Worm (Caenorhabditis elegans) whole organism, L1 larva: ENCODE data around the gene F26D2.3.
A peak's percentile ranks its signal among the peaks of the same experiment; 100 is the strongest.

Experiments
- C04F5.9 ChIP-seq: sonication (generic microtip); optimal IDR thresholded peaks from 2 replicates; lab custom pipeline; 2016; ENCODE audit warnings: missing genetic modification characterization, missing compliant biosample characterization
- C16A3.4 ChIP-seq: fragments of 150-350 bp; optimal IDR thresholded peaks from 2 replicates; lab custom pipeline; 2014; ENCODE audit warnings: missing biosample characterization, missing genetic modification characterization
- aly-2 ChIP-seq: fragments of 150-350 bp; optimal IDR thresholded peaks from 2 replicates; lab custom pipeline; 2014; ENCODE audit warnings: missing biosample characterization, missing genetic modification characterization
- ama-1 ChIP-seq: fragments of 150-350 bp; optimal IDR thresholded peaks from 2 replicates; lab custom pipeline; 2014
- blmp-1 ChIP-seq: fragments of 150-350 bp; optimal IDR thresholded peaks from 2 replicates; lab custom pipeline; 2014; ENCODE audit warnings: missing biosample characterization, missing genetic modification characterization
- ceh-63 ChIP-seq: fragments of 200-800 bp; sonication (Bioruptor generic); optimal IDR thresholded peaks from 2 replicates; lab custom pipeline; 2018; ENCODE audit warnings: mild to moderate bottlenecking, missing genetic modification characterization, missing compliant biosample characterization
- ceh-88 ChIP-seq: fragments of 200-800 bp; sonication (Bioruptor generic); IDR thresholded peaks from 2 replicates; pipeline ENCODE4 v1.3.6; 2022; ENCODE audit warnings: missing genetic modification characterization, missing compliant biosample characterization
- efl-1 ChIP-seq, 4 experiments: fragments of 150-350 bp; optimal IDR thresholded peaks in 3 of 4; peaks in 1 of 4; 1 replicate in 1 of 4; 2 replicates in 3 of 4; lab custom pipeline; 2014; ENCODE audit warnings: missing biosample characterization in 2 of 4, missing genetic modification characterization in 2 of 4, missing genetic modification reagents in 2 of 4
- efl-3 ChIP-seq: fragments of 200-800 bp; sonication (Bioruptor generic); optimal IDR thresholded peaks from 2 replicates; lab custom pipeline; 2018; ENCODE audit warnings: mild to moderate bottlenecking, missing genetic modification characterization, missing compliant biosample characterization
- elt-2 ChIP-seq: sonication (generic microtip); optimal IDR thresholded peaks from 2 replicates; lab custom pipeline; 2016; ENCODE audit warnings: missing genetic modification characterization, mild to moderate bottlenecking, inconsistent platforms, missing compliant biosample characterization, missing genetic modification reagents
- elt-3 ChIP-seq, 6 experiments: fragments of 150-350 bp in 1 of 6; sonication (generic microtip); optimal IDR thresholded peaks; 2 replicates each; lab custom pipeline; 2017 to 2018; ENCODE audit warnings: missing biosample characterization in 6 of 6, missing genetic modification characterization in 6 of 6, inconsistent platforms in 1 of 6
- fkh-10 ChIP-seq: sonication (generic microtip); optimal IDR thresholded peaks from 2 replicates; lab custom pipeline; 2017; ENCODE audit warnings: missing biosample characterization, missing genetic modification reagents, missing genetic modification characterization
- irx-1 ChIP-seq: sonication (generic microtip); optimal IDR thresholded peaks from 2 replicates; lab custom pipeline; 2016; ENCODE audit warnings: missing genetic modification characterization, missing compliant biosample characterization
- isw-1 ChIP-seq: fragments of 200-800 bp; sonication (Bioruptor generic); IDR thresholded peaks from 2 replicates; pipeline ENCODE4 v1.3.6; 2022; ENCODE audit warnings: missing genetic modification characterization, missing compliant biosample characterization
- jun-1 ChIP-seq: fragments of 150-350 bp; optimal IDR thresholded peaks from 2 replicates; lab custom pipeline; 2014; ENCODE audit warnings: missing biosample characterization, missing genetic modification reagents, missing genetic modification characterization
- lin-35 ChIP-seq, 2 experiments: fragments of 150-350 bp; optimal IDR thresholded peaks; 2 replicates each; lab custom pipeline; 2014; ENCODE audit warnings: missing biosample characterization in 2 of 2, missing genetic modification characterization in 2 of 2, missing genetic modification reagents in 2 of 2
- lin-39 ChIP-seq: fragments of 150-350 bp; optimal IDR thresholded peaks from 2 replicates; lab custom pipeline; 2014; ENCODE audit warnings: missing biosample characterization, missing genetic modification reagents, missing genetic modification characterization
- lir-3 ChIP-seq: sonication (generic microtip); optimal IDR thresholded peaks from 2 replicates; lab custom pipeline; 2016; ENCODE audit warnings: mild to moderate bottlenecking, missing genetic modification characterization, moderate library complexity, missing compliant biosample characterization; ENCODE audit not compliant: poor library complexity
- mab-9 ChIP-seq: fragments of 200-800 bp; sonication (Bioruptor generic); IDR thresholded peaks from 2 replicates; pipeline ENCODE4 v1.3.6; 2022; ENCODE audit warnings: missing genetic modification reagents, missing genetic modification characterization, missing compliant biosample characterization
- nhr-12 ChIP-seq: sonication (generic microtip); optimal IDR thresholded peaks from 2 replicates; lab custom pipeline; 2017; ENCODE audit warnings: missing biosample characterization, missing genetic modification characterization
- nhr-19 ChIP-seq: fragments of 200-800 bp; sonication (Bioruptor generic); conservative IDR thresholded peaks from 2 replicates; pipeline ENCODE4 v1.3.6; 2022; ENCODE audit warnings: missing genetic modification characterization, missing compliant biosample characterization
- nhr-20 ChIP-seq: sonication (generic microtip); optimal IDR thresholded peaks from 2 replicates; lab custom pipeline; 2016; ENCODE audit warnings: mild to moderate bottlenecking, missing genetic modification characterization, missing compliant biosample characterization
- nhr-237 ChIP-seq: fragments of 150-350 bp; optimal IDR thresholded peaks from 2 replicates; lab custom pipeline; 2014; ENCODE audit warnings: missing biosample characterization, missing genetic modification characterization
- nhr-28 ChIP-seq: fragments of 150-350 bp; optimal IDR thresholded peaks from 2 replicates; lab custom pipeline; 2014; ENCODE audit warnings: missing biosample characterization, missing genetic modification characterization
- nhr-47 ChIP-seq: sonication (generic microtip); optimal IDR thresholded peaks from 2 replicates; lab custom pipeline; 2016; ENCODE audit warnings: mild to moderate bottlenecking, missing genetic modification characterization, moderate library complexity, missing compliant biosample characterization
- nhr-71 ChIP-seq: sonication (generic microtip); optimal IDR thresholded peaks from 2 replicates; lab custom pipeline; 2016; ENCODE audit warnings: mild to moderate bottlenecking, missing genetic modification characterization, moderate library complexity, missing compliant biosample characterization
- nhr-85 ChIP-seq: sonication (generic microtip); peaks from one replicate; lab custom pipeline; 2016; ENCODE audit warnings: missing genetic modification characterization, inconsistent platforms, missing compliant biosample characterization
- pax-3 ChIP-seq: fragments of 200-800 bp; sonication (Bioruptor generic); optimal IDR thresholded peaks from 2 replicates; lab custom pipeline; 2018; ENCODE audit warnings: mild to moderate bottlenecking, missing genetic modification characterization, moderate library complexity, missing compliant biosample characterization
- pqm-1 ChIP-seq: sonication (generic microtip); optimal IDR thresholded peaks from 3 replicates; lab custom pipeline; 2017; ENCODE audit warnings: missing biosample characterization, missing genetic modification characterization
- sox-4 ChIP-seq: sonication (generic microtip); optimal IDR thresholded peaks from 2 replicates; lab custom pipeline; 2016; ENCODE audit warnings: missing genetic modification characterization, missing compliant biosample characterization
- sptf-1 ChIP-seq: fragments of 150-350 bp; optimal IDR thresholded peaks from 2 replicates; lab custom pipeline; 2014; ENCODE audit warnings: missing biosample characterization, missing genetic modification characterization
- sup-37 ChIP-seq: fragments of 200-800 bp; sonication (Bioruptor generic); optimal IDR thresholded peaks from 2 replicates; lab custom pipeline; 2018; ENCODE audit warnings: mild to moderate bottlenecking, missing genetic modification characterization, missing compliant biosample characterization
- swsn-7 ChIP-seq: sonication (generic microtip); optimal IDR thresholded peaks from 2 replicates; lab custom pipeline; 2016; ENCODE audit warnings: missing genetic modification characterization, missing compliant biosample characterization
- tlp-1 ChIP-seq: fragments of 150-350 bp; optimal IDR thresholded peaks from 2 replicates; lab custom pipeline; 2014; ENCODE audit warnings: missing biosample characterization, missing genetic modification characterization
- unc-30 ChIP-seq: sonication (generic microtip); optimal IDR thresholded peaks from 2 replicates; lab custom pipeline; 2017; ENCODE audit warnings: missing biosample characterization, missing genetic modification characterization
- unc-98 ChIP-seq: fragments of 200-800 bp; sonication (Bioruptor generic); IDR thresholded peaks from 2 replicates; pipeline ENCODE4 v1.3.6; 2022; ENCODE audit warnings: missing genetic modification characterization, missing compliant biosample characterization
- xbp-1 ChIP-seq: sonication (generic microtip); optimal IDR thresholded peaks from 2 replicates; lab custom pipeline; 2016; ENCODE audit warnings: missing genetic modification characterization, missing compliant biosample characterization
- zag-1 ChIP-seq: fragments of 150-350 bp; optimal IDR thresholded peaks from 2 replicates; lab custom pipeline; 2014; ENCODE audit warnings: missing biosample characterization, missing genetic modification characterization
- zip-4 ChIP-seq: fragments of 200-800 bp; sonication (Bioruptor generic); optimal IDR thresholded peaks from 2 replicates; lab custom pipeline; 2018; ENCODE audit warnings: mild to moderate bottlenecking, missing genetic modification characterization, moderate library complexity, missing compliant biosample characterization

Gene F26D2.3

DNA sequence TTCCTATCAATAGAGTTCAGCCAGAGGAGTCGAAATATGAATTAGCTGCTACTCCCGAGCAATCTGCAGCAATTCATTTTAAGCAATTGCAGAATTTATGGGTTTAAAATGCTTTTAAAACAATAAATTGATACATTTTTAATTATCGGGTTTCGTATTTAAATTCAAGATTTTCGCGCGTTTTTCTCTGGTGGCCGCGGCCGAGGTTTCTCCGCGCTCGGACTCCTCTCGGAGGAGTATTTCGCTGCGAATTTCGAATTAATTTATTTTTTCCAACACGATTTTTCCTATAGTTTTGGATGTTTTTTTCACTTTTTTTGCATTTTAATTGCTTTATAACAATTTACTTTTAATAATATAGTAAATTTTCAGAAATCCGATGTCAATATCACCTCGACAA is 6.2 kb upstream of the F26D2.3 start, which contains the start of gene F13A7.14 (continued):
- peak; percentile 96 for TF ChIP-seq irx-1 (tag; lab: Kevin White, UChicago)
- TF ChIP-seq nhr-85 (tag; lab: Kevin White, UChicago): peak; percentile 95
- no peak for TF ChIP-seq nhr-28 (tag; lab: Kevin White, UChicago)
- peak; percentile 46 for TF ChIP-seq blmp-1 (tag; lab: Kevin White, UChicago)
- TF ChIP-seq, all 84 proteins: peak for 60

DNA sequence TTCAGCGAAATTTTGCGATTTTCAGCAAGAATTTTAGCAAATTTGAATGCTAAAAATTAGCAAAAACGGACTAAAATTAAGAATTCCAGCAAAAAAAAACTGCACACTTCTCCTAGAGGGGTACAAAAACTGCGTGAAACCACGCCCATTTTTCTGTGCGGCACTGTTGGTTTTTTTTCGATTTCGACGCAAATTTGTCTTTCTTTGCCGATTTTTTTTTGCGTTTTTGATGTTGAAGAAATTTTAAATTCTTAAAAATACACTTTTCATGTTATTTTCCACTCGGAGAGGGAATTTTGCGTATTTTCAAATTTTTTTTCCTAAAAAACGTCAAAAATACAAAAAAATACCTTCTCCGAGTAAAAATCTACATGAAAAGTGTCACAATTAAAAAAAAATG is 3.8 kb upstream of the F26D2.3 start, which contains the start of gene syp-1:
TSS of gene syp-1 (plus strand) at position 301 of the 400 bp plus-strand sequence.
- TF ChIP-seq isw-1 (no peak), ceh-88 (no peak), blmp-1 (tag; lab: Kevin White, UChicago) (no peak), efl-1 (optimal IDR thresholded peaks at IDR 0.05; lab: Kevin White, UChicago) (no peak), efl-1 (GFP tag; optimal IDR thresholded peaks at IDR 0.05 in 1 of 2; lab: Kevin White, UChicago) (no peak), lin-39 (tag; lab: Kevin White, UChicago) (no peak), aly-2 (tag; lab: Kevin White, UChicago) (no peak), sox-4 (no peak), sup-37 (GFP tag; lab: Kevin White, UChicago) (no peak), nhr-12 (no peak), nhr-47 (tag; lab: Kevin White, UChicago) (no peak), unc-30 (tag; lab: Kevin White, UChicago) (no peak), unc-98 (GFP tag; lab: Robert Waterston, UW) (no peak), elt-2 (tag; lab: Kevin White, UChicago) (no peak), zip-4 (GFP tag; lab: Kevin White, UChicago) (no peak), tlp-1 (tag; lab: Kevin White, UChicago) (no peak), C04F5.9 (tag; lab: Kevin White, UChicago) (no peak), fkh-10 (GFP tag; lab: Kevin White, UChicago) (no peak), ama-1 (lab: Kevin White, UChicago) (no peak), sptf-1 (no peak), swsn-7 (no peak)

DNA sequence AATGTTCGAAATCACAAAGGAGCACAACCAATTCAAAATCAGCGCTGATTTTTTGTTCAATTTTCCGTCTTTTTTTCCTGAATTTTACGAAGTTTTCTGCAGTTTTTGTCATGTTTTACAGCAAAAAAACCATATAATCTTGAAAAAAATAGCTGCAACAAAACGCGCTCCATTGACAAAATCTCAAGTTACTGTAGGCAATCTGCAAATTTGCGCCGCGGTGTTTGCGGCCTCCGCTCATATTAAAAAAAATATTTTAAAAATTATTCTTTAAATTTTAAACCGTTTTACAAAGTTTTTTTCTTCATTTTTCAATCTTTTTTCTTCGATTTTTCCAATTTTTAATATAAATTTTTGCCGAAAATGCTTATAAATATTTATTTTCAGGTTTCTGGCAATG is 2.4 kb upstream of the F26D2.3 start:
- TF ChIP-seq nhr-20 (tag; lab: Kevin White, UChicago) (no peak), efl-1 (optimal IDR thresholded peaks at IDR 0.05; lab: Kevin White, UChicago) (peak in 1 of 2 experiments; percentile 85), efl-1 (GFP tag; optimal IDR thresholded peaks at IDR 0.05 in 1 of 2; lab: Kevin White, UChicago) (no peak)

DNA sequence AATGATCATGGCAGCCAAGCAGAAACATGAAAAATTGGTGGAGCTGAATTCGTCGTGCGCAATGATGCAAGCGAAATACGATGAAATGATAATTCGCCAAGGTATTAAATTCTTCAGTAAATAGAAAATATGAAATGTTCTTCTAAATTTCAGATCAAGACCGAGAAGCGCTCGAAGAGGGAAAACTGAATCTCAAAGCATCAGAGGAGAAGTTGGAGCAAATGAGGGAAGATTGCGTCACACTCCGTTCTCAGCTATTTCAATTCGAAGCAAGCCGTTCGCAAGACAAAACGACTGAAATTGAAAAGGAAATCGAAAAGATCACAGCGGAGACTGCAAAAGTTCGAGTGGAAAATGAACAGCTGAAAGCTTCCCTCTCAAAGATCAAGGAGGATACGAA is 1.4 kb upstream of the F26D2.3 start:
- TF ChIP-seq pqm-1 (tag; lab: Kevin White, UChicago): no peak
- no peak for TF ChIP-seq blmp-1 (tag; lab: Kevin White, UChicago)
- TF ChIP-seq lir-3 (tag; lab: Kevin White, UChicago): no peak
- no peak for TF ChIP-seq nhr-28 (tag; lab: Kevin White, UChicago)
- TF ChIP-seq ceh-63 (GFP tag; lab: Kevin White, UChicago): no peak
- TF ChIP-seq C16A3.4 (tag; lab: Kevin White, UChicago): no peak
- no peak for TF ChIP-seq elt-2 (tag; lab: Kevin White, UChicago)
- TF ChIP-seq pax-3 (tag; lab: Kevin White, UChicago): no peak
- no peak for TF ChIP-seq mab-9 (GFP tag; lab: Robert Waterston, UW)

DNA sequence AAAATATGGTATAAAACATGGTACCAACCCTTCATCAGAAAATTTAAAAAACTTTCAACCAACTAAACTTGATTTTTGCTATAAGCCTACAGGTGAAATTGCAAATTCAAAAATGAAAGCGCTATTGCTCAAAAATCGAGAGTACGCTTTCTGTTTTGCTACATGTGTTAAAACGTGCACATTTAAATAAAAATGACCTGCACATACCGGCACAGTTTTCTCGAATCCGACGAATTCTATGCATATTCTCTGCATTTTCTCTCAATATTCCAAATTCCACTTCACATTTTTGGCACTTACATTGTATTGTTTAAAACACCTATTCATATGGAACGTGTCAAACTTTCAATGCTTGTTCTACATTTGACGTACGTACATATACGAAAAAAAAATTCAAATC is 2.8 kb downstream of the F26D2.3 start, which contains the start of gene srh-145:
TSS of gene srh-145 (plus strand) at position 193 of the 400 bp plus-strand sequence.
- TF ChIP-seq zag-1 (tag; lab: Kevin White, UChicago) (no peak), lin-35 (GFP tag; optimal IDR thresholded peaks at IDR 0.05; lab: Kevin White, UChicago) (no peak), zip-4 (GFP tag; lab: Kevin White, UChicago) (no peak), fkh-10 (GFP tag; lab: Kevin White, UChicago) (no peak)

DNA sequence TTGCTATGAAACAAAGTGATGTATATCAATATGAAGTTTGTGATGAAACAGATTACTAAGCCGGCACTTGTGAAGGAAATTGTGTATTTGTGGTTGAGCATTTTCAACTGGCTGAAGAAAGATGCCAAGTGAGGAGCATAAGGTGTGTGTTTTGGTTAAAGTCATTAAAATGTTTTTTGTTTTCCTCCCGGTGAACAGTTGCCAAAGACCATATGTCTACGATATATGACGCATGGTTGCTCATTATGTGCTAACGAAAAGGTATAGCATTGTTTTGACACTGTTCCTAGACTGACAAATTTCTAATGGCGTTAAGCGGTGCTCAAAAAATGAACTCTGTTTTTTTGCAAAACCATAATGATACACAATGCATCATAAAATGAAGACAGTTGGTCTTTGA is 9.3 kb downstream of the F26D2.3 start, which contains the start of gene str-55:
TSS of gene str-55 (minus strand) at position 101 of the 400 bp plus-strand sequence.
- TF ChIP-seq nhr-237 (tag; lab: Kevin White, UChicago) (no peak), efl-3 (GFP tag; lab: Kevin White, UChicago) (no peak), nhr-19 (GFP tag; lab: Robert Waterston, UW) (no peak), xbp-1 (no peak), elt-3 (tag; optimal IDR thresholded peaks at IDR 0.05; lab: Kevin White, UChicago) (no peak), jun-1 (tag; lab: Kevin White, UChicago) (no peak), nhr-71 (tag; lab: Kevin White, UChicago) (no peak)
